Worm (Caenorhabditis elegans) whole organism, young adult: ENCODE results near the gene F09F9.5.

Source experiments
- B0035.1 ChIP-seq: sonication (generic microtip); optimal IDR thresholded peaks from 2 replicates; lab custom pipeline; 2016; ENCODE audit warnings: missing genetic modification characterization, mild to moderate bottlenecking, missing compliant biosample characterization, missing genotype, missing genetic modification reagents
- F37B4.10 ChIP-seq: fragments of 200-800 bp; sonication (Bioruptor generic); IDR thresholded peaks from 2 replicates; pipeline ENCODE4 v1.3.6; 2022; ENCODE audit warnings: missing genetic modification characterization, missing compliant biosample characterization
- F39B2.1 ChIP-seq: fragments of 200-800 bp; sonication (Bioruptor generic); IDR thresholded peaks from 2 replicates; pipeline ENCODE4 v1.3.6; 2022; ENCODE audit warnings: missing genetic modification reagents, missing genetic modification characterization, missing compliant biosample characterization
- F49E8.2 ChIP-seq: sonication (generic microtip); optimal IDR thresholded peaks from 3 replicates; lab custom pipeline; 2017; ENCODE audit warnings: missing genetic modification characterization, mild to moderate bottlenecking, missing compliant biosample characterization, antibody characterized with exemption, moderate library complexity; ENCODE audit not compliant: insufficient read depth
- F57C9.4 ChIP-seq: sonication (generic microtip); optimal IDR thresholded peaks from 2 replicates; lab custom pipeline; 2017; ENCODE audit warnings: mild to moderate bottlenecking, missing genetic modification characterization, missing compliant biosample characterization
- Y53F4B.3 ChIP-seq: fragments of 200-800 bp; sonication (Bioruptor generic); IDR thresholded peaks from 2 replicates; pipeline ENCODE4 v1.3.6; 2022; ENCODE audit warnings: missing genetic modification reagents, missing genetic modification characterization, missing compliant biosample characterization
- Y79H2A.3 ChIP-seq: fragments of 200-800 bp; sonication (Bioruptor generic); conservative IDR thresholded peaks from 2 replicates; pipeline ENCODE4 v1.3.6; 2022; ENCODE audit warnings: missing genetic modification reagents, missing genetic modification characterization, missing compliant biosample characterization
- Y95B8A.8 ChIP-seq: fragments of 200-800 bp; sonication (Bioruptor generic); IDR thresholded peaks from 2 replicates; pipeline ENCODE4 v1.3.6; 2022; ENCODE audit warnings: missing genetic modification reagents, missing genetic modification characterization, missing compliant biosample characterization
- ZK185.1 ChIP-seq: sonication (generic microtip); optimal IDR thresholded peaks from 2 replicates; lab custom pipeline; 2016; ENCODE audit warnings: mild to moderate bottlenecking, missing genetic modification characterization, missing compliant biosample characterization; ENCODE audit not compliant: poor library complexity, severe bottlenecking
- ama-1 ChIP-seq, 3 experiments: fragments of 150-350 bp in 1 of 3; sonication (generic microtip) in 2 of 3; optimal IDR thresholded peaks; 2 replicates each; lab custom pipeline; 2014 to 2018; ENCODE audit warnings: missing biosample characterization in 2 of 3, missing genetic modification characterization in 2 of 3, missing genetic modification reagents in 2 of 3
- aptf-2 ChIP-seq: fragments of 200-800 bp; sonication (Bioruptor generic); conservative IDR thresholded peaks from 2 replicates; pipeline ENCODE4 v1.3.6; 2022; ENCODE audit warnings: missing genetic modification reagents, missing genetic modification characterization, missing compliant biosample characterization
- athp-1 ChIP-seq: sonication (generic microtip); optimal IDR thresholded peaks from 2 replicates; lab custom pipeline; 2017; ENCODE audit warnings: mild to moderate bottlenecking, missing genetic modification characterization, missing compliant biosample characterization
- attf-3 ChIP-seq: fragments of 200-800 bp; sonication (Bioruptor generic); conservative IDR thresholded peaks from 2 replicates; pipeline ENCODE4 v1.3.6; 2022; ENCODE audit warnings: missing genetic modification reagents, missing genetic modification characterization, missing compliant biosample characterization
- bed-1 ChIP-seq: fragments of 200-800 bp; sonication (Bioruptor generic); IDR thresholded peaks from 2 replicates; pipeline ENCODE4 v1.3.6; 2022; ENCODE audit warnings: missing genetic modification reagents, missing genetic modification characterization, missing compliant biosample characterization
- bed-2 ChIP-seq: fragments of 200-800 bp; sonication (Bioruptor generic); IDR thresholded peaks from 2 replicates; pipeline ENCODE4 v1.3.6; 2022; ENCODE audit warnings: missing genetic modification reagents, missing genetic modification characterization, missing compliant biosample characterization
- cebp-2 ChIP-seq: fragments of 200-800 bp; sonication (Bioruptor generic); IDR thresholded peaks from 2 replicates; pipeline ENCODE4 v1.3.6; 2022; ENCODE audit warnings: missing genetic modification characterization, missing compliant biosample characterization
- ceh-27 ChIP-seq: fragments of 200-800 bp; sonication (Bioruptor generic); optimal IDR thresholded peaks from 2 replicates; lab custom pipeline; 2018; ENCODE audit warnings: mild to moderate bottlenecking, missing genetic modification characterization, moderate library complexity, missing compliant biosample characterization
- ceh-58 ChIP-seq: fragments of 200-800 bp; sonication (Bioruptor generic); IDR thresholded peaks from 2 replicates; pipeline ENCODE4 v1.3.6; 2022; ENCODE audit warnings: missing genetic modification characterization, missing compliant biosample characterization
- die-1 ChIP-seq: sonication (generic microtip); optimal IDR thresholded peaks from 2 replicates; lab custom pipeline; 2016; ENCODE audit warnings: missing genotype, mild to moderate bottlenecking, missing genetic modification characterization, missing compliant biosample characterization
- efl-1 ChIP-seq: fragments of 150-350 bp; optimal IDR thresholded peaks from 2 replicates; lab custom pipeline; 2014; ENCODE audit warnings: missing biosample characterization, missing genetic modification reagents, missing genetic modification characterization
- egl-18 ChIP-seq: fragments of 200-800 bp; sonication (Bioruptor generic); IDR thresholded peaks from 2 replicates; pipeline ENCODE4 v1.3.6; 2022; ENCODE audit warnings: missing genetic modification reagents, missing genetic modification characterization, missing compliant biosample characterization
- egl-44 ChIP-seq: fragments of 200-800 bp; sonication (Bioruptor generic); IDR thresholded peaks from 2 replicates; pipeline ENCODE4 v1.3.6; 2022; ENCODE audit warnings: missing genetic modification reagents, missing genetic modification characterization, missing compliant biosample characterization
- ets-4 ChIP-seq: fragments of 200-800 bp; sonication (Bioruptor generic); optimal IDR thresholded peaks from 2 replicates; lab custom pipeline; 2018; ENCODE audit warnings: mild to moderate bottlenecking, missing genetic modification characterization, missing compliant biosample characterization
- hlh-12 ChIP-seq: sonication (generic microtip); optimal IDR thresholded peaks from 2 replicates; lab custom pipeline; 2016; ENCODE audit warnings: missing genetic modification characterization, missing compliant biosample characterization
- let-607 ChIP-seq, 2 experiments: fragments of 200-800 bp in 1 of 2; sonication (Bioruptor generic) in 1 of 2; sonication (generic microtip) in 1 of 2; optimal IDR thresholded peaks; 2 replicates each; lab custom pipeline; 2016 to 2018; ENCODE audit warnings: mild to moderate bottlenecking in 2 of 2, missing compliant biosample characterization in 2 of 2, missing genetic modification characterization in 2 of 2, moderate library complexity in 2 of 2, missing genotype in 1 of 2
- lsy-27 ChIP-seq: sonication (generic microtip); optimal IDR thresholded peaks from 2 replicates; lab custom pipeline; 2017; ENCODE audit warnings: missing genetic modification characterization, mild to moderate bottlenecking, missing compliant biosample characterization, antibody characterized with exemption, missing genotype, borderline replicate concordance; ENCODE audit not compliant: insufficient read depth
- madf-10 ChIP-seq: sonication (generic microtip); optimal IDR thresholded peaks from 2 replicates; lab custom pipeline; 2016; ENCODE audit warnings: mild to moderate bottlenecking, missing genetic modification characterization, missing compliant biosample characterization
- madf-3 ChIP-seq: fragments of 200-800 bp; sonication (Bioruptor generic); IDR thresholded peaks from 2 replicates; pipeline ENCODE4 v1.3.6; 2022; ENCODE audit warnings: missing genetic modification reagents, missing genetic modification characterization, missing compliant biosample characterization
- nfya-1 ChIP-seq: sonication (generic microtip); optimal IDR thresholded peaks from 2 replicates; lab custom pipeline; 2017; ENCODE audit warnings: antibody characterized with exemption, missing compliant biosample characterization, missing genetic modification characterization, borderline replicate concordance; ENCODE audit not compliant: insufficient read depth
- nhr-120 ChIP-seq: fragments of 200-800 bp; sonication (Bioruptor generic); IDR thresholded peaks from 2 replicates; pipeline ENCODE4 v1.3.6; 2022; ENCODE audit warnings: missing genetic modification characterization, missing compliant biosample characterization
- nhr-179 ChIP-seq: sonication (generic microtip); optimal IDR thresholded peaks from 2 replicates; lab custom pipeline; 2016; ENCODE audit warnings: mild to moderate bottlenecking, missing genetic modification characterization, missing compliant biosample characterization
- nhr-90 ChIP-seq: sonication (generic microtip); optimal IDR thresholded peaks from 2 replicates; lab custom pipeline; 2016; ENCODE audit warnings: missing genotype, mild to moderate bottlenecking, missing genetic modification characterization, missing compliant biosample characterization
- rec-8 ChIP-seq, 2 experiments: sonication (generic microtip); optimal IDR thresholded peaks; 2 replicates each; lab custom pipeline; 2016; ENCODE audit warnings: mild to moderate bottlenecking in 2 of 2, missing genetic modification characterization in 2 of 2, missing genetic modification reagents in 2 of 2, missing genotype in 2 of 2, missing biosample characterization in 1 of 2, missing compliant biosample characterization in 1 of 2, moderate library complexity in 1 of 2
- sea-2 ChIP-seq: fragments of 200-800 bp; sonication (Bioruptor generic); IDR thresholded peaks from 2 replicates; pipeline ENCODE4 v1.3.6; 2022; ENCODE audit warnings: missing genetic modification characterization, missing compliant biosample characterization
- snpc-1.1 ChIP-seq: sonication (generic microtip); optimal IDR thresholded peaks from 2 replicates; lab custom pipeline; 2017; ENCODE audit warnings: missing genetic modification characterization, mild to moderate bottlenecking, missing compliant biosample characterization, antibody characterized with exemption, moderate library complexity, missing genotype, missing genetic modification reagents; ENCODE audit not compliant: insufficient read depth
- snpc-1.3 ChIP-seq: sonication (generic microtip); optimal IDR thresholded peaks from 2 replicates; lab custom pipeline; 2017; ENCODE audit warnings: missing genetic modification characterization, mild to moderate bottlenecking, missing compliant biosample characterization, antibody characterized with exemption, moderate library complexity, missing genotype, missing genetic modification reagents; ENCODE audit not compliant: insufficient read depth
- snpc-4 ChIP-seq, 5 experiments: fragments of 150-350 bp in 1 of 5; sonication (generic microtip) in 4 of 5; optimal IDR thresholded peaks; 2 replicates each; lab custom pipeline; 2014 to 2018; ENCODE audit warnings: missing genetic modification characterization in 5 of 5, missing biosample characterization in 3 of 5, antibody characterized with exemption in 2 of 5, mild to moderate bottlenecking in 2 of 5, missing compliant biosample characterization in 2 of 5, missing genotype in 2 of 5, moderate library complexity in 2 of 5, missing genetic modification reagents in 1 of 5
- somi-1 ChIP-seq: fragments of 200-800 bp; sonication (Bioruptor generic); optimal IDR thresholded peaks from 2 replicates; lab custom pipeline; 2018; ENCODE audit warnings: mild to moderate bottlenecking, missing genetic modification characterization, missing compliant biosample characterization
- tbp1 ChIP-seq: fragments of 200-800 bp; sonication (Bioruptor generic); optimal IDR thresholded peaks from 2 replicates; lab custom pipeline; 2018; ENCODE audit warnings: mild to moderate bottlenecking, missing genetic modification characterization, missing compliant biosample characterization
- tbx-9 ChIP-seq: sonication (generic microtip); optimal IDR thresholded peaks from 2 replicates; lab custom pipeline; 2016; ENCODE audit warnings: borderline replicate concordance, missing genetic modification characterization, inconsistent platforms, missing compliant biosample characterization
- tlf-1 ChIP-seq: fragments of 200-800 bp; sonication (Bioruptor generic); optimal IDR thresholded peaks from 2 replicates; lab custom pipeline; 2018; ENCODE audit warnings: mild to moderate bottlenecking, missing genetic modification characterization, missing compliant biosample characterization
- zim-3 ChIP-seq: sonication (generic microtip); optimal IDR thresholded peaks from 2 replicates; lab custom pipeline; 2017; ENCODE audit warnings: mild to moderate bottlenecking, missing genetic modification characterization, moderate library complexity, missing compliant biosample characterization
- ztf-26 ChIP-seq: sonication (generic microtip); optimal IDR thresholded peaks from 2 replicates; lab custom pipeline; 2017; ENCODE audit warnings: missing genetic modification characterization, missing compliant biosample characterization
- ztf-3 ChIP-seq: fragments of 200-800 bp; sonication (Bioruptor generic); optimal IDR thresholded peaks from 2 replicates; lab custom pipeline; 2018; ENCODE audit warnings: mild to moderate bottlenecking, missing genetic modification characterization, missing compliant biosample characterization

F09F9.5 gene

ce11 chrX:4101213-4101612 lies 16.5 kb upstream of the F09F9.5 start:
- no peak for TF ChIP-seq ztf-3 (GFP tag; lab: Kevin White, UChicago)
- no peak for TF ChIP-seq bed-2 (GFP tag; lab: Robert Waterston, UW)
- TF ChIP-seq egl-18 (GFP tag; lab: Robert Waterston, UW) = no peak
- no peak for TF ChIP-seq F57C9.4 (tag; lab: Kevin White, UChicago)
- no peak for TF ChIP-seq madf-3
- no peak for TF ChIP-seq Y53F4B.3 (GFP tag; lab: Robert Waterston, UW)
- TF ChIP-seq lsy-27 (tag; lab: Kevin White, UChicago) = no peak
- TF ChIP-seq aptf-2 = no peak
- TF ChIP-seq snpc-1.3 = no peak
- no peak for TF ChIP-seq ceh-27
- no peak for TF ChIP-seq tlf-1 (GFP tag; lab: Kevin White, UChicago)
- TF ChIP-seq Y95B8A.8 (GFP tag; lab: Robert Waterston, UW) = no peak
- TF ChIP-seq nhr-90 = no peak
- TF ChIP-seq efl-1 = no peak
- no peak for TF ChIP-seq ceh-58
- TF ChIP-seq B0035.1 (tag; lab: Kevin White, UChicago) = no peak
- no peak for TF ChIP-seq rec-8 (tag; optimal IDR thresholded peaks at IDR 0.05; lab: Kevin White, UChicago)
- no peak for TF ChIP-seq let-607 (tag; optimal IDR thresholded peaks at IDR 0.05; lab: Kevin White, UChicago)
- no peak for TF ChIP-seq F37B4.10
- TF ChIP-seq ama-1 (optimal IDR thresholded peaks at IDR 0.05; lab: Kevin White, UChicago) = no peak
- no peak for TF ChIP-seq ama-1 (GFP tag; optimal IDR thresholded peaks at IDR 0.05; lab: Kevin White, UChicago)

ce11 chrX:4102075-4102598 lies 15.6 kb upstream of the F09F9.5 start, which contains the start of gene R02E4.3:
Gene R02E4.3 (minus strand): TSS chrX:4102125.
- TF ChIP-seq F57C9.4 (tag; lab: Kevin White, UChicago) = no peak
- no peak for TF ChIP-seq attf-3 (GFP tag; lab: Robert Waterston, UW)
- no peak for TF ChIP-seq rec-8 (tag; optimal IDR thresholded peaks at IDR 0.05; lab: Kevin White, UChicago)
- no peak for TF ChIP-seq snpc-4 (GFP tag; optimal IDR thresholded peaks at IDR 0.05; lab: Kevin White, UChicago)
- TF ChIP-seq snpc-4 (tag; optimal IDR thresholded peaks at IDR 0.05; lab: Kevin White, UChicago) = no peak
- no peak for TF ChIP-seq snpc-1.3
- no peak for TF ChIP-seq ZK185.1 (tag; lab: Kevin White, UChicago)
- no peak for TF ChIP-seq Y79H2A.3 (GFP tag; lab: Robert Waterston, UW)
- TF ChIP-seq nfya-1 (tag; lab: Kevin White, UChicago) = no peak
- TF ChIP-seq nhr-120 (GFP tag; lab: Robert Waterston, UW) = no peak
- no peak for TF ChIP-seq ets-4 (GFP tag; lab: Kevin White, UChicago)
- TF ChIP-seq cebp-2 = no peak
- TF ChIP-seq nhr-179 (tag; lab: Kevin White, UChicago) = no peak
- TF ChIP-seq ztf-26 (tag; lab: Kevin White, UChicago) = no peak
- no peak for TF ChIP-seq nhr-90

ce11 chrX:4103071-4103470 lies 14.7 kb upstream of the F09F9.5 start:
- TF ChIP-seq tbx-9 (tag; lab: Kevin White, UChicago) (no peak), snpc-1.1 (tag; lab: Kevin White, UChicago) (peak; percentile 70), F49E8.2 (tag; lab: Kevin White, UChicago) (no peak), cebp-2 (no peak), zim-3 (tag; lab: Kevin White, UChicago) (no peak), die-1 (tag; lab: Kevin White, UChicago) (no peak), bed-1 (GFP tag; lab: Robert Waterston, UW) (no peak), egl-44 (GFP tag; lab: Robert Waterston, UW) (no peak), tbp1 (GFP tag; lab: Kevin White, UChicago) (no peak), nfya-1 (tag; lab: Kevin White, UChicago) (no peak), hlh-12 (no peak), athp-1 (no peak), F39B2.1 (no peak), madf-10 (tag; lab: Kevin White, UChicago) (no peak), sea-2 (no peak), somi-1 (GFP tag; lab: Kevin White, UChicago) (no peak)
